Worm (Caenorhabditis elegans) whole organism, early embryonic: ENCODE results near the gene Y11D7A.9.
"Not testable (repeated sequence)": the region's sequence is repeated elsewhere in the genome, so short reads cannot be mapped to it uniquely, and the experiment has no call there.

Experiments used
- B0310.2 ChIP-seq: sonication (generic microtip); optimal IDR thresholded peaks from 2 replicates; lab custom pipeline; 2016; ENCODE audit warnings: mild to moderate bottlenecking, missing genetic modification characterization, missing compliant biosample characterization
- aly-1 ChIP-seq: sonication (generic microtip); optimal IDR thresholded peaks from 2 replicates; lab custom pipeline; 2016; ENCODE audit warnings: missing genetic modification characterization, missing compliant biosample characterization
- ama-1 ChIP-seq: fragments of 150-350 bp; optimal IDR thresholded peaks from 2 replicates; lab custom pipeline; 2014
- ceh-13 ChIP-seq: fragments of 200-800 bp; sonication (Bioruptor generic); optimal IDR thresholded peaks from 2 replicates; lab custom pipeline; 2018; ENCODE audit warnings: mild to moderate bottlenecking, missing genetic modification characterization, missing compliant biosample characterization
- ets-7 ChIP-seq: sonication (generic microtip); optimal IDR thresholded peaks from 2 replicates; lab custom pipeline; 2016; ENCODE audit warnings: missing genotype, missing genetic modification characterization, missing compliant biosample characterization
- flt-1 ChIP-seq: fragments of 200-800 bp; sonication (Bioruptor generic); IDR thresholded peaks from 2 replicates; pipeline ENCODE4 v1.3.6; 2022; ENCODE audit warnings: missing genetic modification characterization, missing compliant biosample characterization
- hmg-4 ChIP-seq: fragments of 200-800 bp; sonication (Bioruptor generic); optimal IDR thresholded peaks from 2 replicates; lab custom pipeline; 2018; ENCODE audit warnings: mild to moderate bottlenecking, missing genetic modification characterization, missing compliant biosample characterization
- scrt-1 ChIP-seq: fragments of 200-800 bp; sonication (Bioruptor generic); IDR thresholded peaks from 2 replicates; pipeline ENCODE4 v1.3.6; 2022; ENCODE audit warnings: missing genetic modification characterization, missing compliant biosample characterization
- sea-1 ChIP-seq: fragments of 200-800 bp; sonication (Bioruptor generic); conservative IDR thresholded peaks from 2 replicates; pipeline ENCODE4 v1.3.6; 2022; ENCODE audit warnings: missing genetic modification characterization, missing compliant biosample characterization
- tbx-11 ChIP-seq: fragments of 200-800 bp; sonication (Bioruptor generic); IDR thresholded peaks from 2 replicates; pipeline ENCODE4 v1.3.6; 2022; ENCODE audit warnings: missing genetic modification characterization, missing compliant biosample characterization
- tbx-37 ChIP-seq: fragments of 200-800 bp; sonication (Bioruptor generic); conservative IDR thresholded peaks from 2 replicates; pipeline ENCODE4 v1.3.6; 2022; ENCODE audit warnings: missing genetic modification reagents, missing genetic modification characterization, missing compliant biosample characterization
- tra-4 ChIP-seq: sonication (generic microtip); optimal IDR thresholded peaks from 2 replicates; lab custom pipeline; 2017; ENCODE audit warnings: missing genetic modification characterization, missing compliant biosample characterization

DNA sequence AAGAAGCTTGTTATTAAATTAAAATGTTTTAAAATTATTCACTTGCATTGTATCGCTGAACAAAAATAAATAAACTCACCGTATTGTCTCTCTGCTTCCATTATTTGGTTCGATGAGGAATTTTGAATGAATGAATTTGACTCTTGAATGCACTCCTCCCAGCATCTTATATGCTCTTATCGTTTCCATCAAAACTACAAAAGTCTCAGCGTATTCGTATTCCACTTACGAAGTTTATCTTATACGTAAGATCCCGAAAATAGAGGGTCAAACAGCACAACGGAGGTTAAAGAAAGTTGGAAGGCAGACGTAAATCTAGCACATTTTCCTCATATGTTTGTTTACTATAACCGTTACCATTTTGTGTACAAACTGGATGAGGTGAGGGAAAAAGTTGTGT is 30.4 kb upstream of the Y11D7A.9 start, which contains the start of gene nhr-267:
- not testable (repeated sequence) for TF ChIP-seq tbx-11 (GFP tag; lab: Robert Waterston, UW); B0310.2 (tag; lab: Kevin White, UChicago); tra-4 (tag; lab: Kevin White, UChicago); sea-1 (GFP tag; lab: Robert Waterston, UW); ama-1 (lab: Kevin White, UChicago); aly-1; ceh-13 (GFP tag; lab: Kevin White, UChicago); hmg-4 (GFP tag; lab: Kevin White, UChicago); tbx-37 (GFP tag; lab: Robert Waterston, UW); flt-1; scrt-1; ets-7 (tag; lab: Kevin White, UChicago)
